Worm (Caenorhabditis elegans): Measurements from ENCODE around the gene ZK897.10.
A peak's percentile ranks its signal among the peaks of the same experiment; 100 is the strongest.

ZK897.10 gene

DNA sequence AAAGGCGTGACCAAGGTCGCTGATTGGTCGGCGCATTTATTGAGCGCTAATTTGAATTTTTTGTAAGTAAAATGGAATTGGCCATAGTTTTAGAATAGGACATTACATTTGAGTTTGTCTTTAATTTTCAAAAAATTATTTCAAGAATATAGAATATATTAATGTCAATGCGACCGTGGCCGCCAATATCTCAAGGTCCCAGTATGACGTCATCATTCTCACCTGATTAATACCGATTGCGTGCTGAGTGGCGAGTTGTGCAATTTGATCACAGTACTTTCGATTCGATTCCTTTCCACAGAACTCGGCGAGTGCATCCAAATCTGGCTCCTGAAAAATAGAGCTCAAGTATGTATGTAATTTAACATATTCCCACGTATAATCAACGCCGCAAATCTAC is 9.5 kb upstream of the ZK897.10 start:
- TF ChIP-seq W03F9.2 (tag; optimal IDR thresholded peaks at IDR 0.05), result no peak
- TF ChIP-seq him-1 (tag; optimal IDR thresholded peaks at IDR 0.05), result no peak
- no peak for TF ChIP-seq dao-5 (tag; optimal IDR thresholded peaks at IDR 0.05)

- TF ChIP-seq dao-5 (tag; optimal IDR thresholded peaks at IDR 0.05) (no peak), him-1 (tag; optimal IDR thresholded peaks at IDR 0.05) (no peak), W03F9.2 (tag; optimal IDR thresholded peaks at IDR 0.05) (no peak)
These were observed 7.7 kb upstream of the ZK897.10 start, which contains the start of gene flp-9 for ce11 chrIV:12757470-12757869. Gene flp-9 (minus strand): TSS chrIV:12757570.

- TF ChIP-seq him-1 (tag; optimal IDR thresholded peaks at IDR 0.05) (no peak), W03F9.2 (tag; optimal IDR thresholded peaks at IDR 0.05) (no peak), dao-5 (tag; optimal IDR thresholded peaks at IDR 0.05) (no peak)
These were observed 2.4 kb upstream of the ZK897.10 start for ce11 chrIV:12762782-12763181.

ce11 chrIV:12771414-12771813 is 6.3 kb downstream of the ZK897.10 start:
- no peak for TF ChIP-seq dao-5 (tag; optimal IDR thresholded peaks at IDR 0.05)
- TF ChIP-seq him-1 (tag; optimal IDR thresholded peaks at IDR 0.05), result peak; percentile 92
- TF ChIP-seq W03F9.2 (tag; optimal IDR thresholded peaks at IDR 0.05), result no peak

- TF ChIP-seq W03F9.2 (tag; optimal IDR thresholded peaks at IDR 0.05) (no peak), dao-5 (tag; optimal IDR thresholded peaks at IDR 0.05) (no peak), him-1 (tag; optimal IDR thresholded peaks at IDR 0.05) (no peak)
These were observed 8.4 kb downstream of the ZK897.10 start, which contains the start of gene unc-31 for ce11 chrIV:12773519-12773918. Gene unc-31 (plus strand): TSS chrIV:12773867.

DNA sequence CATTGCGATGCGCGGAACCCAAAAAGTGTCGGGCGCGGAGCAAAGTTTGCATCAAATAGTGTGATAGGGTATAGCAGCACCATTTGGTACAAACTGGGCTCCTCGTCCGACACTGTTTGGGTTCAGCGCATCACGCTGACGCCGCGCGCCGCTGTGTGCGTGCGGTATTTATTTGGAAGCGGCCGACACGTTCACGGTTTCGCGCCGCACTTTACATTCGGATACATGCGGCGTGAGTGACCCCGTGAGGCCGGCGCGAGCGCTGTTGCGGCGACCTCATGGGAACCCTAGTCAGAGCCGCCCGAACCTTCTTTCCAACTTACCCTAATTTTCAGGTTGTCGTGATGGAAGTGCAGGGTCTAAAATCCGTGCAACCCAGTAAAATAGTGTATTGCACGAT is 15.8 kb downstream of the ZK897.10 start:
- TF ChIP-seq dao-5 (tag; optimal IDR thresholded peaks at IDR 0.05) (no peak), W03F9.2 (tag; optimal IDR thresholded peaks at IDR 0.05) (no peak)

- TF ChIP-seq him-1 (tag; optimal IDR thresholded peaks at IDR 0.05) (no peak), W03F9.2 (tag; optimal IDR thresholded peaks at IDR 0.05) (no peak), dao-5 (tag; optimal IDR thresholded peaks at IDR 0.05) (no peak)
These were observed 16.8 kb downstream of the ZK897.10 start for ce11 chrIV:12781804-12782449.

ce11 chrIV:12783165-12783564 is 18.0 kb downstream of the ZK897.10 start:
- no peak for TF ChIP-seq him-1 (tag; optimal IDR thresholded peaks at IDR 0.05)
- TF ChIP-seq dao-5 (tag; optimal IDR thresholded peaks at IDR 0.05), result no peak
- no peak for TF ChIP-seq W03F9.2 (tag; optimal IDR thresholded peaks at IDR 0.05)

- no peak for TF ChIP-seq dao-5 (tag; optimal IDR thresholded peaks at IDR 0.05)
These were observed 20.8 kb downstream of the ZK897.10 start for ce11 chrIV:12785988-12786387.

DNA sequence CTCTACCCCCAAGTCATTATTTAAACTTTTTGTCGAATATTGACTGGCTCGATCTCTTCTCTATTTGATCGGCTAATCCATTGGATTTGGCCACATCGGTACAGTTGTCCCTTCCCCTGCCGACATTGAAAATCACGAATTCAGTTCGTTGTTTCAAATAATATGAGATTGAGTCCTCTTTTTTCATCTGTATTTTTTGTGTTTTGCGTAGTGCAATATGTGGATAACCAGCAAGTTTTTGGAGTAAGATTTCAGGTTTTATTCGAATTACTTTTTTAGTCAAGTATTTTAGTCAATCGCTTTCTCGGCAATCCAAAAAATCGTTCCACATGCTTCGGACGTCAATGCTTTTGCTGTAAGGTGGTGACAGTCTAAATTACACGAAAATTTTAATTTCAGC is 23.9 kb downstream of the ZK897.10 start, which contains the start of gene F07C6.3:
F07C6.3 (plus strand) TSS at position 148 of the 400 bp plus-strand sequence.
- TF ChIP-seq dao-5 (tag; optimal IDR thresholded peaks at IDR 0.05) (no peak), W03F9.2 (tag; optimal IDR thresholded peaks at IDR 0.05) (no peak), him-1 (tag; optimal IDR thresholded peaks at IDR 0.05) (no peak)

ce11 chrIV:12790871-12791270 is 25.7 kb downstream of the ZK897.10 start, which contains the start of gene F07C6.2:
Gene F07C6.2 (plus strand): TSS chrIV:12791171.
- TF ChIP-seq W03F9.2 (tag; optimal IDR thresholded peaks at IDR 0.05), result no peak
- TF ChIP-seq him-1 (tag; optimal IDR thresholded peaks at IDR 0.05), result no peak
- TF ChIP-seq dao-5 (tag; optimal IDR thresholded peaks at IDR 0.05), result no peak

- TF ChIP-seq dao-5 (tag; optimal IDR thresholded peaks at IDR 0.05) (no peak), him-1 (tag; optimal IDR thresholded peaks at IDR 0.05) (no peak), W03F9.2 (tag; optimal IDR thresholded peaks at IDR 0.05) (no peak)
These were observed 27.3 kb downstream of the ZK897.10 start, which contains the start of gene F07C6.6 for ce11 chrIV:12792494-12792893. Gene F07C6.6 (plus strand): TSS chrIV:12792794.

DNA sequence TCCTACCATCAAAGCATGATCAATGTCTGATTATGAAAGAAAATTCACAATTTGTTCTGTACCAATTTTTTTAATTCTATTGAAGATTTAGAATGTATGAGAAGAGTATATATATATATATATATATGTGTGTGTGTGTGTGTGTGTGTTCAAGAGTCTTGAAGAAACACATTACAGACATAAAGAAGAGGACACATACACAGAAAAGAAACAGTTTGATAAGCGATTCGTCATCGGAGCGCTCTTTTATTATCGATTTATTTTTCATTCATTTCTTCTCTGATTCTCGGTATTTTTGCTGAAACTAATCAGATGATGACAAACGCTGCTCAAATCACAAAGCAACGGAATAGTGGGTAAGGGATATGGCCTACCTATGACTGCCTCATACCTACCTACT is 28.5 kb downstream of the ZK897.10 start, which contains the start of gene pin-2:
pin-2 (plus strand) TSS at position 227 of the 400 bp plus-strand sequence.
- TF ChIP-seq W03F9.2 (tag; optimal IDR thresholded peaks at IDR 0.05) (no peak), dao-5 (tag; optimal IDR thresholded peaks at IDR 0.05) (no peak), him-1 (tag; optimal IDR thresholded peaks at IDR 0.05) (no peak)

DNA sequence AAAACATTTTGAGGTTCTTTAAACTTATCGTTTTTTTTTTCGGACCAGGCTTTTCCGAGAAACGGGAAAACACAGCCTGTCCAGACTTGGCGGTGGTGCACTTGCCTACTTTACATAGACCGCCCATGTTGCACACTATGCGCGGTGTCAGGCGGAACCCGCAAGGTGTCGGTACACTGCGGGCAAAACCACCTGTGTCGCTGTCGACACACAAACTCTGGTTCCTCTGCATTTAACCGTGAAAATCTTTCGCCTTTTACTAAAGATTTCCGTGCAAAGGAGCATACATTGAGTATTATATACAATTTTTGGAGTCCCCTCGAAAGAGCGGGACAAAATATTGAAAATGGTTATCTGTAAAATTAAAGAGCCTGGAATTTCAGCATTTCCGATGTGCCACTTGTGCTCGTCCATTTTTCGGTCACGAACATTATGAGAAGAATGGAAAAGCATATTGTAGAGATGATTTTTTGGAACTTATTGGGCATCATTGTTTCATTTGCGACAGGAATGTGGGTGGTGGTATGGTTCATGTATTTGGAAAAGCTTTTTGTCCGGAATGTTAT is 30.3 kb downstream of the ZK897.10 start:
- no peak for TF ChIP-seq W03F9.2 (tag; optimal IDR thresholded peaks at IDR 0.05)
- TF ChIP-seq him-1 (tag; optimal IDR thresholded peaks at IDR 0.05), result no peak
- no peak for TF ChIP-seq dao-5 (tag; optimal IDR thresholded peaks at IDR 0.05)

DNA sequence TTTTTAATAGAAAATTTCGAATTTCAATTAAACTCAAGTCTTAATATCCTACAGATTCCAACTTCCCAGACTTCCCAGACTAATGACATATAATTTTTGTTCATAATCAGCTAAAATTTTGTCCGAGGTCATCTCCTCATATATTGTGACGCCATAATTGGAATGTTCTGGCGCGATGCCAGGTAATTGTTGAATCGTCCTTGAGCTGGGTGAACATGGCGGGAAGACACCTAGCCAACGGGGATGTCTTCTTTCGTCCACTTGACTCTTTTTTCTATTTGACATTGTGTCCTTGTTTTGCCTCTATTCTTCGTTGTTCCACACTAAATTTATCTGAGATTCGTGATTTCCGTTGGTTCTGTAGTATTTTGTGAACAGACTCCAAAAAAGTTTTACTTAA is 31.7 kb downstream of the ZK897.10 start:
- no peak for TF ChIP-seq him-1 (tag; optimal IDR thresholded peaks at IDR 0.05)
- TF ChIP-seq W03F9.2 (tag; optimal IDR thresholded peaks at IDR 0.05), result no peak
- no peak for TF ChIP-seq dao-5 (tag; optimal IDR thresholded peaks at IDR 0.05)
